Worm (Caenorhabditis elegans) whole organism, L4/young adult: ENCODE measurements around the gene K09C6.2.
"Not testable (repeated sequence)": the region's sequence is repeated elsewhere in the genome, so short reads cannot be mapped to it uniquely, and the experiment has no call there.

Experiments used
- W03F9.2 ChIP-seq: fragments of 150-350 bp; optimal IDR thresholded peaks from 2 replicates; lab custom pipeline; 2014; ENCODE audit warnings: missing biosample characterization, missing genetic modification characterization
- dao-5 ChIP-seq: sonication (generic microtip); optimal IDR thresholded peaks from 2 replicates; lab custom pipeline; 2016; ENCODE audit warnings: missing genotype, missing genetic modification characterization, moderate library complexity, missing compliant biosample characterization
- him-1 ChIP-seq: sonication (generic microtip); optimal IDR thresholded peaks from 2 replicates; lab custom pipeline; 2016; ENCODE audit warnings: missing genotype, missing genetic modification reagents, missing genetic modification characterization, missing compliant biosample characterization

The K09C6.2 gene

DNA sequence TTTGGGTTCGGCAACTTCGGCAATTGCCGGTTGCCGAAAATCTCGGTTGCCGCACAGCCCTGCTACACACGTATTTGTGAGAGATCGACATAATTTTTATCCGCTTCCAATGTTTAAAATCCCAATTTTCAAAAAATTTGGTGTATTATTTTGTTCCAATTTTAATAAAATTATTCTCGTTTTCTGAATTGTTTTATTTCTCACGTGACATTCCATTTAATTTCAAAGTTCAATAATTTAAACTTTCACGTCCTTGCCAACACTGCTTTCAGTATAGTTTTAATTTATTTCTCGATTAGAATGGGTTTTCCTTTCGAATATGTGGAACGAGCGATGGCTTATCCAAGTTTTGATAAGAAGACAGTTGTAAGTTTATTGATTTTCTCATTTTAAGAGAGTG, at the start of gene K09C6.2:
TSS of gene K09C6.2 (plus strand) at position 301 of the 400 bp plus-strand sequence.
- no peak for TF ChIP-seq W03F9.2 (tag; lab: Kevin White, UChicago)
- no peak for TF ChIP-seq him-1 (tag; lab: Kevin White, UChicago)
- TF ChIP-seq dao-5 (tag; lab: Kevin White, UChicago) = no peak

DNA sequence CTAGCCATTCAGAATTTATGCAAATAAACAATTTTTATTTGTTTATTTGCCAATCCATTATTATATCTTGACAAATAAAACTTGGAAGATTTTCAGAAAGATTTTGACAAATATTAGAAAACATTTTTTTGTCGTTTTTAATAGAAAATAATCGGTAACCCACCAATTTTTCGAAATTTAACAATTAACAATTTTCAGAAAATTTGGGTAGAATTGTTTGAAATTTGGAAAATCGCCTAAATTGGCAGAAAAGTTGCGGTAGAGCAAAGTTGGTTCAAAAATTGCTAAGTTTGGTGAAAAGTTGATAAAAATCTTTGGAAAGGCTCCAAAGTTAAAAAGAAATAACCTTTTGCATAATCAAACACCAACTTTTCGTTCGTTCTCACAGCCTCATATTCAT, 48.4 kb upstream of the K09C6.2 start:
- TF ChIP-seq dao-5 (tag; lab: Kevin White, UChicago) (no peak), him-1 (tag; lab: Kevin White, UChicago) (no peak), W03F9.2 (tag; lab: Kevin White, UChicago) (no peak)

- TF ChIP-seq him-1 (tag; lab: Kevin White, UChicago) (no peak), W03F9.2 (tag; lab: Kevin White, UChicago) (no peak), dao-5 (tag; lab: Kevin White, UChicago) (no peak)
These were observed 46.3 kb upstream of the K09C6.2 start, which contains the start of gene R13D11.4 for ce11 chrV:810281-810862. Gene R13D11.4 (plus strand): TSS chrV:810812.

DNA sequence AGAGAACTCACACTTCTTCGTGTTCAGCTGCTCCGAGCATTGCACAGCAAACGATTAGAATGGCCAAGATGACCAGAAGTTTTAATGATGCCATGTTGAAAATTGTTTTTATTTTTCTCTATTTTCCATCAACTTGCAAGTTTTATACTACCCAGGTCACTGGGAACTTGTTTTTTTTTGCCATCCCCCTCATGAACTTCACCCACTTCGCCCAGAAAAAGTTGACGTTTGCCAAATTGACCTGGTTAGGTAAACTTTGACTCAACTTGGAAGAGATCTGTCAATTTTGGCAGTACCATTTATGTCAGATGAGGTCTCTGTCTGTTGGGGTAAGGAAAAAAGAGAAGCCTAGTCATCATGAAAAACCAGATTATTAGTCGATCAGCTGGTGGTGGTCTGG, 43.5 kb upstream of the K09C6.2 start, which contains the start of gene R13D11.10:
TSS of gene R13D11.10 (minus strand) at position 101 of the 400 bp plus-strand sequence.
- TF ChIP-seq him-1 (tag; lab: Kevin White, UChicago) = no peak
- TF ChIP-seq dao-5 (tag; lab: Kevin White, UChicago) = no peak
- TF ChIP-seq W03F9.2 (tag; lab: Kevin White, UChicago) = no peak

ce11 chrV:814716-815115, 41.9 kb upstream of the K09C6.2 start, which contains the start of gene R13D11.3:
Gene R13D11.3 (plus strand): TSS chrV:815016.
- TF ChIP-seq W03F9.2 (tag; lab: Kevin White, UChicago) = no peak
- TF ChIP-seq dao-5 (tag; lab: Kevin White, UChicago) = no peak
- TF ChIP-seq him-1 (tag; lab: Kevin White, UChicago) = no peak

DNA sequence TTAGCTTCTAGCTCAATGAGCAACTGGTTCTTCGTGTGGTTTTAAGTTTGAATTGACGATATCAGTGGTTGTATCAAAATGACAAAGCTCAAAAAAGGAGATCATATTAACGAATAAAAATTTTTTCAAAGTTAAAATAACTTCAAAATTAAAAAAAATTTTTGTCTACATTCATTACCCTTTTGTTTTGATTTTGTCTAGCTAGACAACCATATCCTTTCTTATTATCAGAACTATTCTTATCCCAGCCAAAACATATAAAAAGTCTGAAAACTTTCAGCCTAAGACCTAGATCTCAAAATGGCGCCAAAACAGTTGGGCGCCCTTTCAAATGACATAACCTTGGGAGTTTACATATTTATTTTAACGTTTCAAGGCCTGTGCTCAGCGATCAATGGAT, 39.5 kb upstream of the K09C6.2 start, which contains the start of gene R13D11.1:
TSS of gene R13D11.1 (plus strand) at position 301 of the 400 bp plus-strand sequence.
- TF ChIP-seq W03F9.2 (tag; lab: Kevin White, UChicago) (no peak), dao-5 (tag; lab: Kevin White, UChicago) (no peak), him-1 (tag; lab: Kevin White, UChicago) (no peak)

- not testable (repeated sequence) for TF ChIP-seq dao-5, him-1, W03F9.2 (tag; lab: Kevin White, UChicago)
These were observed 36.0 kb upstream of the K09C6.2 start, which contains the start of gene srx-32 for ce11 chrV:820629-821028. Gene srx-32 (minus strand): TSS chrV:820729.

- not testable (repeated sequence) for TF ChIP-seq him-1, dao-5, W03F9.2 (tag; lab: Kevin White, UChicago)
These were observed 33.7 kb upstream of the K09C6.2 start, which contains the start of gene srx-31 for ce11 chrV:822922-823321. Gene srx-31 (minus strand): TSS chrV:823022.

DNA sequence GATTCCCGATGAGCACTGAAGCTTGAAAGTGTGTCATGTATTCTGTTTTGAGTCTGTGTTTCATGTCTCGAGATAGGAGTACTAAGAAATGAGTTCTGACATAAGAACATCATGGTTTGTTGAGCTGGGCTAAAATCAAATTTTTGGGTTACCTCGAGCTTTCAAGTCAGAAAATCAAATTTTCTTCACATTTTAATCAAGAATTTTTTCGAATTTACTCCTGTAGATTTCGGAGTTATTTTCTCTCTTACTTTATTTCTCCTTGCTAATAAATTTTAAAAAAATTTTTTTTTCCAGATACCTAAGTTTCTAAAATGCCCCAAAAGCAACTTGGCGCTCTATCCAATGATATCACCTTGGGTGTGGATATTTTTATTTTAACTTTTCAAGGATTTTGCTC, 30.6 kb upstream of the K09C6.2 start, which contains the start of gene F41H8.2:
TSS of gene F41H8.2 (plus strand) at position 301 of the 400 bp plus-strand sequence.
- TF ChIP-seq him-1 (tag; lab: Kevin White, UChicago) (no peak), W03F9.2 (tag; lab: Kevin White, UChicago) (no peak), dao-5 (tag; lab: Kevin White, UChicago) (no peak)

ce11 chrV:833368-833767, 23.3 kb upstream of the K09C6.2 start, which contains the start of gene F41H8.1:
Gene F41H8.1 (plus strand): TSS chrV:833668.
- TF ChIP-seq dao-5 (tag; lab: Kevin White, UChicago) (no peak), W03F9.2 (tag; lab: Kevin White, UChicago) (no peak), him-1 (tag; lab: Kevin White, UChicago) (no peak)

- TF ChIP-seq him-1, W03F9.2, dao-5 (tag; lab: Kevin White, UChicago): not testable (repeated sequence)
These were observed 17.6 kb upstream of the K09C6.2 start, which contains the start of the genes K09C6.7 and K09C6.10 for ce11 chrV:838984-839471. Gene K09C6.7 (minus strand): TSS chrV:839084. Gene K09C6.10 (plus strand): TSS chrV:839421.

- no peak for TF ChIP-seq W03F9.2 (tag; lab: Kevin White, UChicago)
- no peak for TF ChIP-seq him-1 (tag; lab: Kevin White, UChicago)
- no peak for TF ChIP-seq dao-5 (tag; lab: Kevin White, UChicago)
These were observed 14.0 kb upstream of the K09C6.2 start for ce11 chrV:842611-843010.

DNA sequence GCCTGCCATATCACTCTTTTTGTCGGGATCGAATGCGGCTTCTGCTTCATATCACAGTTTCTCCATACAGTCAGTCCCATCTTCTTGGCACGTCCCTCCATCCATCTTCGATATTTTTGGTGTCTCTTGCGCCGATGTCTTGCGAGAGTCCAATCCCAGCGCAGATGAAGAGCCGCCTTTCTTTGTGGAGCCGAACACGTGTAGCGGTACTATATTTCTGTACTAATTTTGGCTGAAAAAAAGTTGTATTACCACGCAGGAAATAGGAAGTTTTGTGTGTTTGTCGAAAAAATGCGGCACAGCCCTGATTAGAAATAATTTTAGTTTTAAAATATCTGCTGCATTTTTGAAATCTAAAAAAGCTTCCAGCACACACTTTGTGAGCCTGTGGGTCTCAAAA, 13.5 kb upstream of the K09C6.2 start, which contains the start of gene K09C6.8:
TSS of gene K09C6.8 (minus strand) at position 101 of the 400 bp plus-strand sequence.
- not testable (repeated sequence) for TF ChIP-seq him-1, W03F9.2, dao-5 (tag; lab: Kevin White, UChicago)
